Worm (Caenorhabditis elegans): ENCODE measurements around the gene srh-70.

DNA sequence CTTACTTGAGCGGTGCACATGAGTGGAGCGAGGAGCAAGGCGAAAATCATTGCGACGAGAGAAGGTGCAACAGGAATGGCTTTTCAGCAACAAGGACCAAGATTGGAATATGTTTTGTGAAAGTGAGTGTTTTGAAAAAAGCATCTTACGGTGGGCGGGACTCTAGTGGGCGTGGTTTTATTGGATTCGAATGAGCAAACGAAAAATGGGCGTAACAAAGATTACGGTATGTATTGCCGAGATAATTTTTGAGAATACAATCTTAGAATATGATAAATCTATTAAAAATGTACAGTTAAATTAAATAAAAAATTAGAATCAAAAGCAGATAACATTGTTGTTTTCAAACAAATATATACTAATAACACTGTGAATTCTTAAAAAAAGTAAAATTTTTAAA, 41.6 kb upstream of the srh-70 start, which contains the start of gene F49C5.12:
- TF ChIP-seq dao-5 (tag; optimal IDR thresholded peaks at IDR 0.05) (no peak), him-1 (tag; optimal IDR thresholded peaks at IDR 0.05) (no peak)
